Fruit fly (Drosophila melanogaster) whole organism, embryonic: ENCODE measurements around the gene GCC88.

Experiments used
- Ada2b ChIP-seq: fragments of 200-800 bp; sonication (Bioruptor generic); IDR thresholded peaks from 2 replicates; pipeline ENCODE4 v1.3.6; 2022; ENCODE audit warnings: missing biosample characterization, missing genetic modification characterization
- Asciz ChIP-seq: fragments of 200-800 bp; sonication (Bioruptor generic); optimal IDR thresholded peaks from 2 replicates; lab custom pipeline; 2017; ENCODE audit warnings: missing biosample characterization, mild to moderate bottlenecking, missing genetic modification characterization, missing genetic modification reagents
- Bgb ChIP-seq: fragments of 200-800 bp; sonication (Bioruptor generic); IDR thresholded peaks from 2 replicates; pipeline ENCODE4 v1.3.6; 2022; ENCODE audit warnings: missing biosample characterization, missing genetic modification characterization; ENCODE audit not compliant: partially characterized antibody
- BtbVII ChIP-seq: fragments of 200-800 bp; sonication (Bioruptor generic); optimal IDR thresholded peaks from 3 replicates; lab custom pipeline; 2017; ENCODE audit warnings: missing biosample characterization, mild to moderate bottlenecking, missing genetic modification characterization
- CG10959 ChIP-seq: fragments of 200-800 bp; sonication (Bioruptor generic); IDR thresholded peaks from 2 replicates; pipeline ENCODE4 v1.3.6; 2022; ENCODE audit warnings: missing biosample characterization, missing genetic modification characterization
- CG12769 ChIP-seq: fragments of 200-800 bp; sonication (Bioruptor generic); optimal IDR thresholded peaks from 2 replicates; lab custom pipeline; 2019; ENCODE audit warnings: missing biosample characterization, mild to moderate bottlenecking, missing genetic modification characterization, moderate library complexity
- CG14014 ChIP-seq: fragments of 200-800 bp; sonication (Bioruptor generic); IDR thresholded peaks from 2 replicates; pipeline ENCODE4 v1.3.6; 2022; ENCODE audit warnings: missing biosample characterization, missing genetic modification characterization
- CG15479 ChIP-seq: fragments of 200-800 bp; sonication (Bioruptor generic); optimal IDR thresholded peaks from 3 replicates; lab custom pipeline; 2019; ENCODE audit warnings: missing biosample characterization, mild to moderate bottlenecking, missing genetic modification characterization, moderate library complexity
- CG17385 ChIP-seq: fragments of 200-800 bp; sonication (Bioruptor generic); optimal IDR thresholded peaks from 3 replicates; lab custom pipeline; 2018; ENCODE audit warnings: missing biosample characterization, mild to moderate bottlenecking, missing genetic modification characterization
- CG18599 ChIP-seq: fragments of 200-800 bp; sonication (Bioruptor generic); optimal IDR thresholded peaks from 3 replicates; lab custom pipeline; 2017; ENCODE audit warnings: missing biosample characterization, missing genetic modification characterization, mild to moderate bottlenecking, moderate library complexity, missing genetic modification reagents
- CG2120 ChIP-seq: fragments of 200-800 bp; sonication (Bioruptor generic); optimal IDR thresholded peaks from 3 replicates; lab custom pipeline; 2016; ENCODE audit warnings: missing biosample characterization, missing genetic modification characterization
- CG2199 ChIP-seq: fragments of 200-800 bp; sonication (Bioruptor generic); IDR thresholded peaks from 3 replicates; pipeline ENCODE4 v1.3.6; 2022; ENCODE audit warnings: missing biosample characterization, missing genetic modification characterization
- CG5180 ChIP-seq: fragments of 200-800 bp; sonication (Bioruptor generic); optimal IDR thresholded peaks from 3 replicates; lab custom pipeline; 2017; ENCODE audit warnings: missing biosample characterization, missing genetic modification characterization, mild to moderate bottlenecking, moderate library complexity, missing genetic modification reagents
- CG7928 ChIP-seq: fragments of 200-800 bp; sonication (Bioruptor generic); optimal IDR thresholded peaks from 2 replicates; lab custom pipeline; 2017; ENCODE audit warnings: missing biosample characterization, mild to moderate bottlenecking, missing genetic modification characterization
- CHES-1-like ChIP-seq: fragments of 200-800 bp; sonication (Bioruptor generic); optimal IDR thresholded peaks from 2 replicates; lab custom pipeline; 2016; ENCODE audit warnings: missing biosample characterization, missing genetic modification characterization
- Eip74EF ChIP-seq, 2 experiments: fragments of 200-800 bp in 1 of 2; fragments of >200 bp in 1 of 2; sonication (Bioruptor generic) in 1 of 2; optimal IDR thresholded peaks; 2 replicates each; lab custom pipeline; 2017 to 2019; ENCODE audit warnings: missing biosample characterization in 2 of 2, missing genetic modification characterization in 2 of 2, mild to moderate bottlenecking in 1 of 2, moderate library complexity in 1 of 2
- Ets65A ChIP-seq: fragments of 200-800 bp; sonication (Bioruptor generic); peaks from one replicate; lab custom pipeline; 2016; ENCODE audit warnings: missing biosample characterization, missing genetic modification characterization
- Fer3 ChIP-seq: fragments of 200-800 bp; sonication (Bioruptor generic); optimal IDR thresholded peaks from 2 replicates; lab custom pipeline; 2018; ENCODE audit warnings: missing biosample characterization, mild to moderate bottlenecking, missing genetic modification characterization, moderate library complexity
- GATAe ChIP-seq: fragments of 200-800 bp; sonication (Bioruptor generic); conservative IDR thresholded peaks from 2 replicates; pipeline ENCODE4 v1.3.6; 2022; ENCODE audit warnings: missing biosample characterization, missing genetic modification characterization
- HLH4C ChIP-seq: fragments of 200-800 bp; sonication (Bioruptor generic); IDR thresholded peaks from 3 replicates; pipeline ENCODE4 v1.3.6; 2022; ENCODE audit warnings: missing biosample characterization, missing genetic modification characterization; ENCODE audit not compliant: partially characterized antibody
- HLH54F ChIP-seq: fragments of 200-800 bp; sonication (Bioruptor generic); optimal IDR thresholded peaks from 3 replicates; lab custom pipeline; 2016; ENCODE audit warnings: missing biosample characterization, missing genetic modification characterization
- HmgD ChIP-seq: fragments of 200-800 bp; sonication (Bioruptor generic); optimal IDR thresholded peaks from 3 replicates; lab custom pipeline; 2016; ENCODE audit warnings: missing biosample characterization, missing genetic modification characterization
- Hmr ChIP-seq: fragments of 200-800 bp; sonication (Bioruptor generic); optimal IDR thresholded peaks from 3 replicates; lab custom pipeline; 2017; ENCODE audit warnings: mild to moderate bottlenecking, missing biosample characterization, missing genetic modification reagents, missing genetic modification characterization
- Hr39 ChIP-seq: fragments of >200 bp; optimal IDR thresholded peaks from 2 replicates; lab custom pipeline; 2017
- MBD-R2 ChIP-seq: fragments of 200-800 bp; sonication (Bioruptor generic); IDR thresholded peaks from 2 replicates; pipeline ENCODE4 v1.3.6; 2022; ENCODE audit warnings: missing biosample characterization, missing genetic modification characterization
- Optix ChIP-seq: fragments of 200-800 bp; sonication (Bioruptor generic); IDR thresholded peaks from 3 replicates; pipeline ENCODE4 v1.3.6; 2022; ENCODE audit warnings: missing biosample characterization, missing genetic modification characterization
- Rfx ChIP-seq: fragments of 200-800 bp; sonication (Bioruptor generic); IDR thresholded peaks from 2 replicates; pipeline ENCODE4 v1.3.6; 2022; ENCODE audit warnings: missing biosample characterization, missing genetic modification characterization
- TFAM ChIP-seq: fragments of 200-800 bp; sonication (Bioruptor generic); optimal IDR thresholded peaks from 2 replicates; lab custom pipeline; 2017; ENCODE audit warnings: missing biosample characterization, missing genetic modification characterization, inconsistent platforms
- Trl ChIP-seq, 3 experiments: fragments of >200 bp in 2 of 3; fragments of 200-800 bp in 1 of 3; sonication (Bioruptor generic) in 1 of 3; optimal IDR thresholded peaks; 2 replicates in 1 of 3; 3 replicates in 2 of 3; lab custom pipeline; 2016 to 2017; ENCODE audit warnings: missing biosample characterization in 1 of 3, missing genetic modification characterization in 1 of 3
- Xrp1 ChIP-seq: fragments of 200-800 bp; sonication (Bioruptor generic); IDR thresholded peaks from 2 replicates; pipeline ENCODE4 v1.3.6; 2022; ENCODE audit warnings: missing biosample characterization, missing genetic modification characterization
- ase ChIP-seq: fragments of 200-800 bp; sonication (Bioruptor generic); IDR thresholded peaks from 3 replicates; pipeline ENCODE4 v1.3.6; 2022; ENCODE audit warnings: missing biosample characterization, missing genetic modification characterization
- cg ChIP-seq: fragments of 200-800 bp; sonication (Bioruptor generic); optimal IDR thresholded peaks from 3 replicates; lab custom pipeline; 2019; ENCODE audit warnings: missing biosample characterization, mild to moderate bottlenecking, missing genetic modification characterization, moderate library complexity
- crol ChIP-seq: fragments of 200-800 bp; sonication (Bioruptor generic); IDR thresholded peaks from 2 replicates; pipeline ENCODE4 v1.3.6; 2022; ENCODE audit warnings: missing biosample characterization, missing genetic modification characterization
- dmrt99B ChIP-seq: fragments of 200-800 bp; sonication (Bioruptor generic); optimal IDR thresholded peaks from 2 replicates; lab custom pipeline; 2018; ENCODE audit warnings: missing biosample characterization, mild to moderate bottlenecking, missing genetic modification characterization, moderate library complexity
- dpn ChIP-seq, 2 experiments: fragments of 200-800 bp; sonication (Bioruptor generic); optimal IDR thresholded peaks; 3 replicates each; lab custom pipeline; 2016; ENCODE audit warnings: missing biosample characterization in 2 of 2, missing genetic modification characterization in 2 of 2
- fd96Cb ChIP-seq: fragments of 200-800 bp; sonication (Bioruptor generic); optimal IDR thresholded peaks from 2 replicates; lab custom pipeline; 2018; ENCODE audit warnings: missing biosample characterization, mild to moderate bottlenecking, missing genetic modification characterization, moderate library complexity
- gcm ChIP-seq: fragments of 200-800 bp; sonication (Bioruptor generic); optimal IDR thresholded peaks from 2 replicates; lab custom pipeline; 2019; ENCODE audit warnings: missing biosample characterization, mild to moderate bottlenecking, missing genetic modification characterization, moderate library complexity
- gt ChIP-seq: fragments of 200-800 bp; sonication (Bioruptor generic); IDR thresholded peaks from 2 replicates; pipeline ENCODE4 v1.3.6; 2022; ENCODE audit warnings: missing biosample characterization, missing genetic modification characterization
- hth ChIP-seq: fragments of >200 bp; optimal IDR thresholded peaks from 2 replicates; lab custom pipeline; 2017; ENCODE audit warnings: inconsistent platforms
- inv ChIP-seq: fragments of 200-800 bp; sonication (Bioruptor generic); IDR thresholded peaks from 2 replicates; pipeline ENCODE4 v1.3.6; 2022; ENCODE audit warnings: missing biosample characterization, missing genetic modification characterization; ENCODE audit not compliant: partially characterized antibody
- lmd ChIP-seq: fragments of 200-800 bp; sonication (Bioruptor generic); IDR thresholded peaks from 2 replicates; pipeline ENCODE4 v1.3.6; 2022; ENCODE audit warnings: missing biosample characterization, missing genetic modification characterization
- nerfin-1 ChIP-seq: fragments of 200-800 bp; sonication (Bioruptor generic); optimal IDR thresholded peaks from 3 replicates; lab custom pipeline; 2019; ENCODE audit warnings: missing biosample characterization, mild to moderate bottlenecking, missing genetic modification characterization, moderate library complexity
- nmo ChIP-seq: fragments of 200-800 bp; sonication (Bioruptor generic); optimal IDR thresholded peaks from 2 replicates; lab custom pipeline; 2018; ENCODE audit warnings: missing biosample characterization, mild to moderate bottlenecking, missing genetic modification characterization, moderate library complexity
- oc ChIP-seq: fragments of 200-800 bp; sonication (Bioruptor generic); optimal IDR thresholded peaks from 2 replicates; lab custom pipeline; 2018; ENCODE audit warnings: missing biosample characterization, mild to moderate bottlenecking, missing genetic modification characterization, moderate library complexity
- pfk ChIP-seq: fragments of 200-800 bp; sonication (Bioruptor generic); optimal IDR thresholded peaks from 2 replicates; lab custom pipeline; 2018; ENCODE audit warnings: missing biosample characterization, mild to moderate bottlenecking, missing genetic modification characterization, moderate library complexity
- run ChIP-seq: fragments of 200-800 bp; sonication (Bioruptor generic); optimal IDR thresholded peaks from 3 replicates; lab custom pipeline; 2018; ENCODE audit warnings: missing biosample characterization, mild to moderate bottlenecking, missing genetic modification characterization
- sd ChIP-seq: fragments of 200-800 bp; sonication (Bioruptor generic); optimal IDR thresholded peaks from 3 replicates; lab custom pipeline; 2018; ENCODE audit warnings: missing biosample characterization, mild to moderate bottlenecking, missing genetic modification characterization, moderate library complexity
- sens ChIP-seq: fragments of 200-800 bp; sonication (Bioruptor generic); peaks from one replicate; lab custom pipeline; 2016; ENCODE audit warnings: missing biosample characterization, missing genetic modification characterization
- stc ChIP-seq: fragments of 200-800 bp; sonication (Bioruptor generic); IDR thresholded peaks from 2 replicates; pipeline ENCODE4 v1.3.6; 2022; ENCODE audit warnings: missing biosample characterization, missing genetic modification characterization
- wor ChIP-seq: fragments of 200-800 bp; sonication (Bioruptor generic); IDR thresholded peaks from 2 replicates; pipeline ENCODE4 v1.3.6; 2022; ENCODE audit warnings: missing biosample characterization, missing genetic modification characterization

Gene GCC88

DNA sequence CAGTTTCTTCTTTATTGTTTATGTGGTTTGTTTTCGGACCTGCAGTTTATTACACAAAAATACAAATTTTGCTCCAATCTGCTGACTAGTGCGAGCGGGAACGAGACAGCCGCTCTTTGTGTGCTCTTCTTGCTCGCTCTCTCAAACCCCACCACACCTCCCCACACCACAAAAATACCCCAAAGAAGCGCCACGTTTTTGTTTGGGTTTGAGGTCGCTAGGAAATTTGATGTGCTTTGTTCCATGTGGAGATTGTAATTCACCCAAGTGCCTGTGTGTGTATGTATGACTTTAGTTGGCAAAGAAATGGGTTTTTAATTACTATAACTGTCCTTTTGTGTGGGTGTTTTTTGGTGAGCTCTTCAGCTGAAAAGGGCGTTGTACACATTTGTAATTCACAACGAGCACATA, 32.3 kb downstream of the GCC88 start:
- TF ChIP-seq dmrt99B (tag; lab: Kevin White, UChicago): peak; percentile 27
- TF ChIP-seq crol: peak; percentile 99
- TF ChIP-seq CG7928 (GFP tag; lab: Kevin White, UChicago): no peak
- no peak for TF ChIP-seq inv (GFP tag; lab: Robert Waterston, UW)
- TF ChIP-seq CG10959 (GFP tag; lab: Robert Waterston, UW): no peak
- TF ChIP-seq sd (tag; lab: Kevin White, UChicago): peak; percentile 86
- peak; percentile 48 to 70 for TF ChIP-seq Trl (optimal IDR thresholded peaks at IDR 0.05; lab: Kevin White, UChicago)
- no peak for TF ChIP-seq Trl (GFP tag; optimal IDR thresholded peaks at IDR 0.05; lab: Kevin White, UChicago)
- TF ChIP-seq stc (GFP tag; lab: Robert Waterston, UW): no peak
- TF ChIP-seq oc (tag; lab: Kevin White, UChicago): no peak
- TF ChIP-seq CG5180 (GFP tag; lab: Kevin White, UChicago): peak; percentile 97
- TF ChIP-seq pfk: no peak
- no peak for TF ChIP-seq TFAM (GFP tag; lab: Kevin White, UChicago)
- TF ChIP-seq CG2120: peak; percentile 3
- peak; percentile 17 for TF ChIP-seq Hmr (GFP tag; lab: Kevin White, UChicago)
- peak; percentile 19 to 27 for TF ChIP-seq dpn (GFP tag; optimal IDR thresholded peaks at IDR 0.05; lab: Kevin White, UChicago)
- TF ChIP-seq MBD-R2: peak; percentile 21; the same call in 1 of the 2 replicates
- TF ChIP-seq Optix (GFP tag; lab: Robert Waterston, UW): no peak
- TF ChIP-seq Ada2b (GFP tag; lab: Robert Waterston, UW): no peak
- TF ChIP-seq Eip74EF (GFP tag; optimal IDR thresholded peaks at IDR 0.05; lab: Kevin White, UChicago): peak in 1 of 2 experiments; percentile 3
- TF ChIP-seq Xrp1 (GFP tag; lab: Robert Waterston, UW): peak; percentile 46; the same call in 1 of the 2 replicates
- peak; percentile 12 for TF ChIP-seq Fer3 (tag; lab: Kevin White, UChicago)
- no peak for TF ChIP-seq wor
- no peak for TF ChIP-seq CHES-1-like
- TF ChIP-seq hth (lab: Kevin White, UChicago): no peak
- no peak for TF ChIP-seq fd96Cb (tag; lab: Kevin White, UChicago)
- no peak for TF ChIP-seq nerfin-1 (tag; lab: Kevin White, UChicago)
- TF ChIP-seq HmgD (GFP tag; lab: Kevin White, UChicago): peak; percentile 3
- TF ChIP-seq ase (GFP tag; lab: Robert Waterston, UW): no peak
- TF ChIP-seq Bgb (GFP tag; lab: Robert Waterston, UW): peak; percentile 49
- TF ChIP-seq Rfx (GFP tag; lab: Robert Waterston, UW): peak; percentile 44; the same call in 1 of the 2 replicates
- TF ChIP-seq HLH54F (GFP tag; lab: Kevin White, UChicago): no peak
- peak; percentile 46; the same call in 1 of the 2 replicates for TF ChIP-seq CG14014 (GFP tag; lab: Robert Waterston, UW)
- TF ChIP-seq BtbVII (GFP tag; lab: Kevin White, UChicago): peak; percentile 19
- peak; percentile 3 for TF ChIP-seq CG17385 (GFP tag; lab: Kevin White, UChicago)
- TF ChIP-seq GATAe (GFP tag; lab: Robert Waterston, UW): no peak
- peak; percentile 25 for TF ChIP-seq cg
- no peak for TF ChIP-seq Hr39 (lab: Kevin White, UChicago)
- peak; percentile 67; the same call in 1 of the 3 replicates for TF ChIP-seq CG2199 (GFP tag; lab: Robert Waterston, UW)
- no peak for TF ChIP-seq gcm (GFP tag; lab: Kevin White, UChicago)
- peak; percentile 56 for TF ChIP-seq sens (GFP tag; lab: Kevin White, UChicago)
- no peak for TF ChIP-seq nmo (GFP tag; lab: Kevin White, UChicago)
- TF ChIP-seq HLH4C (GFP tag; lab: Robert Waterston, UW): 0 out of 3 replicates have a peak, but pooled peaks have one; percentile 12
- TF ChIP-seq Asciz (GFP tag; lab: Kevin White, UChicago): peak; percentile 15
- no peak for TF ChIP-seq lmd (GFP tag; lab: Robert Waterston, UW)
- peak; percentile 21 for TF ChIP-seq CG18599
- peak; percentile 57 for TF ChIP-seq Ets65A (GFP tag; lab: Kevin White, UChicago)
- TF ChIP-seq gt (GFP tag; lab: Robert Waterston, UW): no peak
- no peak for TF ChIP-seq CG15479 (GFP tag; lab: Kevin White, UChicago)
- TF ChIP-seq run (tag; lab: Kevin White, UChicago): peak; percentile 53
- peak; percentile 67 for TF ChIP-seq CG12769
